Fruit fly (Drosophila melanogaster): ENCODE results near the gene CG33267.
A peak's percentile ranks its signal among the peaks of the same experiment; 100 is the strongest.

CG33267 gene

DNA sequence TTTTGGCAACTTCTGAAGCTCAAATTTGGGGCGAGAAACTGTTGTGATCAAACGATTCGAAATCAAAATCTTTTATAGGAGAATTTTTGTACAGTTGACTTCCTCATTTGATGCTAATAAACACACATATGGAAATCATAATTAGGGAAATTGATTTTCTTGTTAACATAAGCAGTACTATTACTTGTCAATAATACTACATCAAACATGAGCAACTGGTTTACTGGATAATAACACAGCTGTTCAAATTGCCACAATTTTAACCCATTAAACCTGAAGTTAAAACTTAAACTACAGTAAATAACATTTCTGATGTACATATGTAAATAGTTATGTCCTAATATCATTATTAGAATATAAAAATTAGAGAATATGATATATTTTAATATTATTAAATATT, 15.6 kb downstream of the CG33267 start, which contains the start of gene CG43390:
Gene CG43390, minus strand, starts transcription at position 32 of the 400 bp plus-strand sequence.
- TF ChIP-seq CG13204 (GFP tag; optimal IDR thresholded peaks at IDR 0.05) (no peak), CG14655 (GFP tag; optimal IDR thresholded peaks at IDR 0.05) (no peak), Pif1B (GFP tag; optimal IDR thresholded peaks at IDR 0.05) (no peak), CG9948 (tag; optimal IDR thresholded peaks at IDR 0.05) (no peak), CG32121 (GFP tag; IDR thresholded peaks at IDR 0.05) (no peak), CG8301 (tag; optimal IDR thresholded peaks at IDR 0.05) (no peak), CG8159 (tag; optimal IDR thresholded peaks at IDR 0.05) (no peak), CG10348 (GFP tag; IDR thresholded peaks at IDR 0.05) (no peak), EcR (GFP tag; optimal IDR thresholded peaks at IDR 0.05) (no peak)

DNA sequence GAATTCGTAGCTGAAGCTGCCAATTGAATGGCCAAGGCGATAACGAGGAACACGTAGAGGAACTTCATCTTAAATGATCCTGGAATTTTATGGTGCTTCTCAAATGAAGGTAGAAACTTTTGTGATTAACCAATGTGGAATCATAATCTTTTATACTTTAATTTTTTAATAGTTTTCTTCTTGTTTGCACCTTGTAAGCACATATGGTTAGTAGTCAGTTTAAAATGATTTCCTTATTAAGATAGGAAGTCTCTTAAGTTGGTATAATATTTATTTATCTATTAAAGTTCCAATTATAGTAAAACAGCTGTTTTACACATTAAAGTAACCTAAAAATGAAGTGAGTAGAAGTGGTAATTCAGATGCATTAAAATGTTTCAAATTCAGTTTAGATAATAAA, 16.6 kb downstream of the CG33267 start, which contains the start of gene CG43391:
Gene CG43391, minus strand, starts transcription at position 101 of the 400 bp plus-strand sequence.
- TF ChIP-seq CG10348 (GFP tag; IDR thresholded peaks at IDR 0.05), result no peak
- TF ChIP-seq rn (GFP tag; IDR thresholded peaks at IDR 0.05), result no peak
- TF ChIP-seq Pif1B (GFP tag; optimal IDR thresholded peaks at IDR 0.05), result no peak
- no peak for TF ChIP-seq CG32121 (GFP tag; IDR thresholded peaks at IDR 0.05)
- TF ChIP-seq CG34367 (tag; optimal IDR thresholded peaks at IDR 0.05), result no peak
- TF ChIP-seq Ets98B (GFP tag; IDR thresholded peaks at IDR 0.05), result no peak
- TF ChIP-seq EcR (GFP tag; optimal IDR thresholded peaks at IDR 0.05), result no peak
- no peak for TF ChIP-seq CG17806 (tag; optimal IDR thresholded peaks at IDR 0.05)
- TF ChIP-seq CG15710 (tag; optimal IDR thresholded peaks at IDR 0.05), result no peak
- no peak for TF ChIP-seq Snoo (tag; optimal IDR thresholded peaks at IDR 0.05)
- no peak for TF ChIP-seq fd96Ca (GFP tag; IDR thresholded peaks at IDR 0.05)
- TF ChIP-seq CG4496 (GFP tag; IDR thresholded peaks at IDR 0.05), result no peak
- TF ChIP-seq D1 (tag; optimal IDR thresholded peaks at IDR 0.05), result no peak

DNA sequence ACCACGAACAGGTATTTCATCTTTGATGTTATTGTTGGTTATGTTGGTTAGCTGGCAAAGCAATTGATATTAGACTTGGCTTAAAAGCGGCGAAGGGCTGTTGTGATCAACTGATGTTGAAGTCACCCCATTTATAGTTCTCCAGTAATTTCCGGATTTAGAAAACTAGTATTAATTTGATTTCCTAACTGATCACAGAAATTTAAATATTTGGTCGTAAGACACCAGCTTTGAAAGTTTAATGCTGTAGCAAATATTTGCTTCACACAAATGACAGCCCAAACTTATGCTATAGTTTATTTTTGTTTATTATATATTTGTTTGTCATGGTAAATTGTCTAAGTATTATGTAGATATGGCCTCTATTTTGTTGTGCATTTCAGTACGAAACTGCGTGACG, 17.8 kb downstream of the CG33267 start, which contains the start of gene CG33269:
Gene CG33269, minus strand, starts transcription at position 101 of the 400 bp plus-strand sequence.
- TF ChIP-seq CG9948 (tag; optimal IDR thresholded peaks at IDR 0.05) (no peak), Pif1A (GFP tag; optimal IDR thresholded peaks at IDR 0.05) (no peak), EcR (GFP tag; optimal IDR thresholded peaks at IDR 0.05) (no peak), CG4496 (GFP tag; IDR thresholded peaks at IDR 0.05) (no peak), Ets98B (GFP tag; IDR thresholded peaks at IDR 0.05) (no peak), fd96Ca (GFP tag; IDR thresholded peaks at IDR 0.05) (no peak), CG32121 (GFP tag; IDR thresholded peaks at IDR 0.05) (no peak), gl (tag; optimal IDR thresholded peaks at IDR 0.05) (no peak), CG8301 (tag; optimal IDR thresholded peaks at IDR 0.05) (no peak), CG34367 (tag; optimal IDR thresholded peaks at IDR 0.05) (no peak)

DNA sequence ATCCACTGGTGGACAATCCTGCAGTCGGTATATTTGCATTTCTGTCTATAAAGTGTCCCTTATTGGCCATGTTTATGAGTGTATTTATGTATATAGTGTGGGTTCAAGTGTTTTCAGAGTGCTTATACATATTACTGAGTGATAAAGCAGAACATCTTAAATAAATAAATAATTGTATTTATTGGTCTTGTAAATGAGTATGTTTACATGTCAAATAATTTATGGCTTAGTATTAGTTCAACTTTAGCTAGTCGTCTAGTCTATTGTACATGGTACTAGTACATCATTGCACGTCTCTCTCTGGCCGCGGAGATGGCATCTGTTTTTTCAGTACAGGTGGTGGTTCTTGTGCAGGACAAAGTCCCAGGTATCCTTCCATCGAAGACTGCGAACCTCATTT, 19.7 kb downstream of the CG33267 start, which contains the start of gene CG32086:
Gene CG32086, minus strand, starts transcription at position 101 of the 400 bp plus-strand sequence.
- TF ChIP-seq Snoo (tag; optimal IDR thresholded peaks at IDR 0.05), result no peak
- TF ChIP-seq Pif1B (GFP tag; optimal IDR thresholded peaks at IDR 0.05), result no peak
- no peak for TF ChIP-seq rn (GFP tag; IDR thresholded peaks at IDR 0.05)
- TF ChIP-seq CG8159 (tag; optimal IDR thresholded peaks at IDR 0.05), result no peak
- TF ChIP-seq gl (tag; optimal IDR thresholded peaks at IDR 0.05), result no peak
- TF ChIP-seq CG9948 (tag; optimal IDR thresholded peaks at IDR 0.05), result no peak
- no peak for TF ChIP-seq CG32121 (GFP tag; IDR thresholded peaks at IDR 0.05)
- TF ChIP-seq D1 (tag; optimal IDR thresholded peaks at IDR 0.05), result no peak
- TF ChIP-seq CG17806 (tag; optimal IDR thresholded peaks at IDR 0.05), result no peak
- TF ChIP-seq fd96Ca (GFP tag; IDR thresholded peaks at IDR 0.05), result no peak
- TF ChIP-seq CG15710 (tag; optimal IDR thresholded peaks at IDR 0.05), result no peak
- no peak for TF ChIP-seq CG4496 (GFP tag; IDR thresholded peaks at IDR 0.05)
- no peak for TF ChIP-seq CG14655 (GFP tag; optimal IDR thresholded peaks at IDR 0.05)
- TF ChIP-seq EcR (GFP tag; optimal IDR thresholded peaks at IDR 0.05), result no peak
- no peak for TF ChIP-seq CG10348 (GFP tag; IDR thresholded peaks at IDR 0.05)
- no peak for TF ChIP-seq CG12605 (GFP tag; IDR thresholded peaks at IDR 0.05)
- TF ChIP-seq CG34367 (tag; optimal IDR thresholded peaks at IDR 0.05), result no peak
- no peak for TF ChIP-seq CG8301 (tag; optimal IDR thresholded peaks at IDR 0.05)
- no peak for TF ChIP-seq Ets98B (GFP tag; IDR thresholded peaks at IDR 0.05)
- no peak for TF ChIP-seq CG13204 (GFP tag; optimal IDR thresholded peaks at IDR 0.05)

DNA sequence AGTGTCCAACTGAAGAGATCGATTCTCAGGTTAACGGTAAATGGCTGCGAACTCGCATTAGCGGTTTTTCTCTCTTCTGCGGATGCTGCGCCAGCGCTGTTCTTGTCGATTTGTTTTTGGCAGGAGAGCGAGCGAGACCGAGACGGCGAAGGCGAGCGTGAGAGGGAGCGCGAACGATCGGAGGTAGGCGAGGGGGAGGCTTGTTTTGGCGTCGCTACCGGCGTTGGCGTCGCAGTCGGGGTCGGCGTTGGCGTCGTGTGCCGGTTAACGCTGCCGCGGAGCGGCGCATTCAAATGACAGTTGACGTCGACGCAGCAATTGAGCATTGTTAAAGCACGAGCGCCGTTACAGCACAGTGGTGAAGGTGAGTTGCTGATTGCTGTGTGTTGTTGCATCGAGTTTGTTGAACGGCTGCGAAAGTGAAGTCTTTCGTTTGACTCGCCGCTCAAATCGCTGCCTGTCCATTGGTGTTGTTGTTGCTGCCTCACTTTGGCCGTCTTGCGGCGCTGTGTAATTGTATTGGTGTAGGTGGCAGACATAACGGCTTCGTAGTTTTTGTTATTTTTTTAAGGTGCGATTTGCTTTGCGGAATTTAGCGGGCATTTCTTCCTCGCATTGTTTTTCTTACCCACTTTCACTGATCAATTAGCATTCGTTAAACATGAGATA, 22.6 kb downstream of the CG33267 start:
- TF ChIP-seq CG15710 (tag; optimal IDR thresholded peaks at IDR 0.05) (no peak), CG10348 (GFP tag; IDR thresholded peaks at IDR 0.05) (no peak), gl (tag; optimal IDR thresholded peaks at IDR 0.05) (no peak), Ets98B (GFP tag; IDR thresholded peaks at IDR 0.05) (no peak), Pif1A (GFP tag; optimal IDR thresholded peaks at IDR 0.05) (no peak), CG9948 (tag; optimal IDR thresholded peaks at IDR 0.05) (no peak), CG4496 (GFP tag; IDR thresholded peaks at IDR 0.05) (peak; percentile 18; the same call in 1 of the 3 replicates), CG13204 (GFP tag; optimal IDR thresholded peaks at IDR 0.05) (no peak), CG34367 (tag; optimal IDR thresholded peaks at IDR 0.05) (no peak), Pif1B (GFP tag; optimal IDR thresholded peaks at IDR 0.05) (no peak), CG12605 (GFP tag; IDR thresholded peaks at IDR 0.05) (no peak), Snoo (tag; optimal IDR thresholded peaks at IDR 0.05) (no peak), CG14655 (GFP tag; optimal IDR thresholded peaks at IDR 0.05) (no peak), CG17806 (tag; optimal IDR thresholded peaks at IDR 0.05) (no peak), D1 (tag; optimal IDR thresholded peaks at IDR 0.05) (no peak), CG8159 (tag; optimal IDR thresholded peaks at IDR 0.05) (no peak), CG32121 (GFP tag; IDR thresholded peaks at IDR 0.05) (0 out of 2 replicates have a peak, but pooled peaks have one; percentile 16)
